Worm (Caenorhabditis elegans) whole organism, L2 larva: ENCODE results near the gene chhy-1.

Source experiments
- C34F6.9 ChIP-seq: fragments of 150-350 bp; optimal IDR thresholded peaks from 2 replicates; lab custom pipeline; 2014; ENCODE audit warnings: missing biosample characterization, missing genetic modification characterization
- R02D3.7 ChIP-seq: fragments of 150-350 bp; optimal IDR thresholded peaks from 2 replicates; lab custom pipeline; 2014; ENCODE audit warnings: missing biosample characterization, missing genetic modification characterization
- ZK546.5 ChIP-seq: sonication (generic microtip); optimal IDR thresholded peaks from 2 replicates; lab custom pipeline; 2017; ENCODE audit warnings: missing biosample characterization, missing genetic modification characterization
- alr-1 ChIP-seq: fragments of 150-350 bp; optimal IDR thresholded peaks from 2 replicates; lab custom pipeline; 2014; ENCODE audit warnings: missing biosample characterization, missing genetic modification characterization
- blmp-1 ChIP-seq: sonication (generic microtip); optimal IDR thresholded peaks from 2 replicates; lab custom pipeline; 2017; ENCODE audit warnings: missing genetic modification characterization, mild to moderate bottlenecking, missing compliant biosample characterization, antibody characterized with exemption, moderate library complexity; ENCODE audit not compliant: insufficient read depth
- ceh-16 ChIP-seq: fragments of 150-350 bp; optimal IDR thresholded peaks from 2 replicates; lab custom pipeline; 2014; ENCODE audit warnings: missing biosample characterization, missing genetic modification characterization
- ceh-82 ChIP-seq: fragments of 150-350 bp; optimal IDR thresholded peaks from 2 replicates; lab custom pipeline; 2014; ENCODE audit warnings: missing biosample characterization, missing genetic modification characterization
- crh-2 ChIP-seq: sonication (generic microtip); optimal IDR thresholded peaks from 2 replicates; lab custom pipeline; 2017; ENCODE audit warnings: missing biosample characterization, missing genetic modification characterization
- dmd-4 ChIP-seq: sonication (generic microtip); optimal IDR thresholded peaks from 2 replicates; lab custom pipeline; 2017; ENCODE audit warnings: missing biosample characterization, missing genetic modification characterization
- elt-1 ChIP-seq: fragments of 150-350 bp; optimal IDR thresholded peaks from 2 replicates; lab custom pipeline; 2014; ENCODE audit warnings: missing biosample characterization, missing genetic modification characterization
- elt-3 ChIP-seq: sonication (generic microtip); optimal IDR thresholded peaks from 2 replicates; lab custom pipeline; 2017; ENCODE audit warnings: missing biosample characterization, missing genetic modification characterization
- fos-1 ChIP-seq: fragments of 150-350 bp; optimal IDR thresholded peaks from 2 replicates; lab custom pipeline; 2014; ENCODE audit warnings: missing biosample characterization, missing genetic modification characterization
- lin-13 ChIP-seq: fragments of 150-350 bp; optimal IDR thresholded peaks from 2 replicates; lab custom pipeline; 2014; ENCODE audit warnings: missing biosample characterization, missing genetic modification reagents, missing genetic modification characterization
- lsy-2 ChIP-seq, 2 experiments: fragments of 150-350 bp in 1 of 2; sonication (generic microtip) in 1 of 2; optimal IDR thresholded peaks; 2 replicates each; lab custom pipeline; 2014 to 2017; ENCODE audit warnings: missing biosample characterization in 2 of 2, missing genetic modification characterization in 2 of 2
- mbf-1 ChIP-seq: sonication (generic microtip); optimal IDR thresholded peaks from 2 replicates; lab custom pipeline; 2017; ENCODE audit warnings: missing biosample characterization, missing genetic modification characterization
- mdl-1 ChIP-seq, 2 experiments: fragments of 150-350 bp in 1 of 2; sonication (generic microtip) in 1 of 2; optimal IDR thresholded peaks; 2 replicates each; lab custom pipeline; 2017; ENCODE audit warnings: missing biosample characterization in 2 of 2, missing genetic modification characterization in 2 of 2
- nhr-10 ChIP-seq: sonication (generic microtip); optimal IDR thresholded peaks from 2 replicates; lab custom pipeline; 2017; ENCODE audit warnings: missing biosample characterization, missing genetic modification characterization
- nhr-11 ChIP-seq: fragments of 150-350 bp; optimal IDR thresholded peaks from 2 replicates; lab custom pipeline; 2014; ENCODE audit warnings: missing biosample characterization, missing genetic modification characterization
- nhr-129 ChIP-seq: fragments of 150-350 bp; optimal IDR thresholded peaks from 2 replicates; lab custom pipeline; 2014; ENCODE audit warnings: missing biosample characterization, missing genetic modification characterization
- nhr-21 ChIP-seq: fragments of 150-350 bp; optimal IDR thresholded peaks from 2 replicates; lab custom pipeline; 2014; ENCODE audit warnings: missing biosample characterization, missing genetic modification characterization
- nhr-23 ChIP-seq: fragments of 150-350 bp; optimal IDR thresholded peaks from 2 replicates; lab custom pipeline; 2014; ENCODE audit warnings: missing biosample characterization, missing genetic modification reagents, missing genetic modification characterization
- nhr-25 ChIP-seq: fragments of 150-350 bp; sonication (generic microtip); optimal IDR thresholded peaks from 3 replicates; lab custom pipeline; 2014; ENCODE audit warnings: missing biosample characterization, missing genetic modification characterization
- nhr-6 ChIP-seq: fragments of 150-350 bp; optimal IDR thresholded peaks from 2 replicates; lab custom pipeline; 2014; ENCODE audit warnings: missing biosample characterization, missing genetic modification characterization
- peb-1 ChIP-seq: fragments of 150-350 bp; optimal IDR thresholded peaks from 2 replicates; lab custom pipeline; 2014; ENCODE audit warnings: missing biosample characterization, missing genetic modification characterization
- sem-4 ChIP-seq: fragments of 150-350 bp; optimal IDR thresholded peaks from 2 replicates; lab custom pipeline; 2014; ENCODE audit warnings: missing biosample characterization, missing genetic modification reagents, missing genetic modification characterization
- skn-1 ChIP-seq: sonication (generic microtip); optimal IDR thresholded peaks from 2 replicates; lab custom pipeline; 2017; ENCODE audit warnings: missing biosample characterization, missing genetic modification characterization
- sma-3 ChIP-seq: sonication (generic microtip); optimal IDR thresholded peaks from 2 replicates; lab custom pipeline; 2016; ENCODE audit warnings: missing genetic modification reagents, missing genetic modification characterization, missing compliant biosample characterization
- sma-9 ChIP-seq, 2 experiments: fragments of 150-350 bp in 1 of 2; sonication (generic microtip) in 1 of 2; optimal IDR thresholded peaks; 2 replicates each; lab custom pipeline; 2014 to 2016; ENCODE audit warnings: missing genetic modification characterization in 2 of 2, mild to moderate bottlenecking in 1 of 2, missing biosample characterization in 1 of 2, missing compliant biosample characterization in 1 of 2, missing genetic modification reagents in 1 of 2, moderate library complexity in 1 of 2
- snpc-4 ChIP-seq: fragments of 150-350 bp; optimal IDR thresholded peaks from 2 replicates; lab custom pipeline; 2014; ENCODE audit warnings: missing biosample characterization, missing genetic modification characterization
- unc-39 ChIP-seq: fragments of 150-350 bp; optimal IDR thresholded peaks from 2 replicates; lab custom pipeline; 2014; ENCODE audit warnings: missing biosample characterization, missing genetic modification characterization
- unc-55 ChIP-seq: fragments of 150-350 bp; sonication (generic microtip); optimal IDR thresholded peaks from 3 replicates; lab custom pipeline; 2014; ENCODE audit warnings: missing biosample characterization, missing genetic modification reagents, missing genetic modification characterization
- unc-62 ChIP-seq: fragments of 150-350 bp; optimal IDR thresholded peaks from 2 replicates; lab custom pipeline; 2014; ENCODE audit warnings: missing biosample characterization, missing genetic modification reagents, missing genetic modification characterization
- ztf-1 ChIP-seq: fragments of 200-800 bp; sonication (Bioruptor generic); conservative IDR thresholded peaks from 2 replicates; pipeline ENCODE4 v1.3.6; 2022; ENCODE audit warnings: missing genetic modification characterization, missing compliant biosample characterization
- ztf-11 ChIP-seq: sonication (generic microtip); optimal IDR thresholded peaks from 2 replicates; lab custom pipeline; 2017; ENCODE audit warnings: missing biosample characterization, missing genetic modification characterization
- ztf-4 ChIP-seq: fragments of 150-350 bp; optimal IDR thresholded peaks from 2 replicates; lab custom pipeline; 2014; ENCODE audit warnings: missing biosample characterization, missing genetic modification characterization

Gene chhy-1

DNA sequence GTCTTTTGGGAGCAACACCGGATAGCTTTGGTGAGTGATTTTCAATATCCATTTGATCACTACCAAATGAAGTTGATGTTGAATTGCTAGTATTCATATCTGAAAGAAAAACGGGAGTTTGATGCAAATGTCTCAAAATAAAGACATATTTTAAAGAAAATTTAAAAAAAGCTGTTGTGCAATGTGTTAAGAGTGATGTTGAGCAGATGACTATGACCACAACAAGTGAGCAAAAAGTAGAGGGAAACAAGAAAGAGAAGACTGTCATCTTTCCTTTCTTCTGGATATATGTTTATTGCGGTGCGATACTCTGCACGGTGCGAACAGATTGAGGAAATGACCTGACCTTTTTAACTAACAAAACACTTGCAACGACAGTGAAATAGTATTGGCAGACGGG is 6.0 kb upstream of the chhy-1 start, which contains the start of gene T22C8.4:
Gene T22C8.4, minus strand, starts transcription at position 101 of the 400 bp plus-strand sequence.
- TF ChIP-seq nhr-23 (tag; lab: Kevin White, UChicago) (no peak), sem-4 (tag; lab: Kevin White, UChicago) (no peak), unc-39 (tag; lab: Kevin White, UChicago) (no peak), nhr-25 (no peak), elt-3 (tag; lab: Kevin White, UChicago) (no peak), ceh-82 (tag; lab: Kevin White, UChicago) (no peak)
- TF ChIP-seq, all 48 proteins: peak for 0

DNA sequence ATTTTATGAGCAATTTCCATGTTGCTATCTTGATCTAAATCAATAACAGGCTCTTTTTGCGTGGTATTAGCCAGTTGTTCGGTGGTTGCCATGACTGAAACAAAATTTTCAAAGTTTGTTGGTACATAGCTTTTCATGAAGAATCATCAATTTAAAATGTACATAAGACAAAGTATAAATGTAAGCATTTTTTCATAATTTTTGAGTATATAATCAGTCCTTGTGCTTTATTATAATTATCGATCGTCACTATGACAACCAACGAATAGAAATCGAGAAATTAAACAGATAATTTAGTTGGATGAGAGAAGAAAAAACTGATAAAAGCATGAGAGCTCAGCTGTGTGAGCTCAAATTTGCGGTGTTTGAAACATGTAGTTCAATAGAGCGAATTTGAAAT is 4.5 kb upstream of the chhy-1 start, which contains the start of gene T22C8.3:
Gene T22C8.3, minus strand, starts transcription at position 101 of the 400 bp plus-strand sequence.
- TF ChIP-seq R02D3.7: no peak
- no peak for TF ChIP-seq unc-39 (tag; lab: Kevin White, UChicago)
- TF ChIP-seq alr-1: no peak
- TF ChIP-seq nhr-21 (tag; lab: Kevin White, UChicago): no peak
- no peak for TF ChIP-seq mdl-1 (tag; optimal IDR thresholded peaks at IDR 0.05; lab: Kevin White, UChicago)
- no peak for TF ChIP-seq fos-1 (tag; lab: Kevin White, UChicago)
- TF ChIP-seq lsy-2 (tag; optimal IDR thresholded peaks at IDR 0.05; lab: Kevin White, UChicago): no peak
- no peak for TF ChIP-seq nhr-129 (tag; lab: Kevin White, UChicago)
- TF ChIP-seq ceh-16 (tag; lab: Kevin White, UChicago): no peak
- no peak for TF ChIP-seq ZK546.5 (tag; lab: Kevin White, UChicago)
- TF ChIP-seq ztf-11 (tag; lab: Kevin White, UChicago): no peak
- TF ChIP-seq nhr-25: no peak

DNA sequence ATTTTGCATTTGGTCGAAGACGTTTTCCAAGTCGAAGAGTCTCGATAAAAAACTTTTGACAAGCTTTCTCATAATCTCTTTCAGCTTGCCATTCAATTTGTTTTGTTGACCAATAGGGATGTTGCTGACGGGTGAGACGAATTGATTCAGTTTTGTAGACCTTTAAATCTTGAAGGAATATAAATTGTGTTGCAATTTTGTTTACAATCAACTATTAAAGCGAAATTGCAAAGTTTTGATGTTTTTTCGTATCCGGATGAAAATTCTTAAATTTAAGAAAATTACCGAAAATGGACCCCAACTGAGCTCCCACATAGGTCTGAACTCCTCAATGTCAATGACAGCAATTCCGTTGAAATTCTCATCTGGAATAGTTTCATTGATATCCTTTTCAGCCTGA is 1.3 kb downstream of the chhy-1 start:
- TF ChIP-seq unc-39 (tag; lab: Kevin White, UChicago) (no peak), unc-62 (GFP tag; lab: Kevin White, UChicago) (no peak), snpc-4 (tag; lab: Kevin White, UChicago) (no peak), peb-1 (no peak), blmp-1 (tag; lab: Kevin White, UChicago) (no peak), mbf-1 (tag; lab: Kevin White, UChicago) (no peak), nhr-23 (tag; lab: Kevin White, UChicago) (no peak), sma-3 (no peak), skn-1 (tag; lab: Kevin White, UChicago) (no peak), ztf-1 (GFP tag; lab: Robert Waterston, UW) (no peak), sem-4 (tag; lab: Kevin White, UChicago) (no peak), nhr-25 (no peak)

DNA sequence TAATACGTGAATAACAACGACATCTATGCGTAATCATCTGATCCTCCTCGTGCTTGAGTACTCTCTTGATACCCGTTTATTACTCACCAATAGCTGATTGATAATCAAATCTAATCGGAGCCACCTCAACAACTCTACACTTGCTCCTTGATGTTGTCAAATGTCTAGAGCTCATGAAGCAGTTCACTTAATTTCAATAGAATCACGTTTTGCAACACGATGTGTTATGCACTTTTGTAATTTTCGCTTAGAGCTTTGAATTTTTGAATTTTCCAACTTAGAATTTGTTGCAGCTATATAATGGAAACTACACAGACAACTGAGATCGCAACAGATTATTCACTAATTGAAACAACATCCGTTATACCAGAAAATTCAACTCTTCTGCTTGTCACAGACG is 4.9 kb downstream of the chhy-1 start, which contains the start of gene T22C8.1:
Gene T22C8.1, plus strand, starts transcription at position 301 of the 400 bp plus-strand sequence.
- no peak for TF ChIP-seq unc-55 (GFP tag; lab: Kevin White, UChicago)
- TF ChIP-seq nhr-11 (tag; lab: Kevin White, UChicago): no peak
- TF ChIP-seq unc-62 (GFP tag; lab: Kevin White, UChicago): no peak
- no peak for TF ChIP-seq C34F6.9
- TF ChIP-seq nhr-25: no peak
- TF ChIP-seq ZK546.5 (tag; lab: Kevin White, UChicago): no peak
- TF ChIP-seq skn-1 (tag; lab: Kevin White, UChicago): no peak
- TF ChIP-seq nhr-10 (tag; lab: Kevin White, UChicago): no peak
- no peak for TF ChIP-seq dmd-4 (tag; lab: Kevin White, UChicago)
- no peak for TF ChIP-seq lsy-2 (tag; optimal IDR thresholded peaks at IDR 0.05; lab: Kevin White, UChicago)
- no peak for TF ChIP-seq nhr-6 (tag; lab: Kevin White, UChicago)
- TF ChIP-seq, all 48 proteins: peak for 0

DNA sequence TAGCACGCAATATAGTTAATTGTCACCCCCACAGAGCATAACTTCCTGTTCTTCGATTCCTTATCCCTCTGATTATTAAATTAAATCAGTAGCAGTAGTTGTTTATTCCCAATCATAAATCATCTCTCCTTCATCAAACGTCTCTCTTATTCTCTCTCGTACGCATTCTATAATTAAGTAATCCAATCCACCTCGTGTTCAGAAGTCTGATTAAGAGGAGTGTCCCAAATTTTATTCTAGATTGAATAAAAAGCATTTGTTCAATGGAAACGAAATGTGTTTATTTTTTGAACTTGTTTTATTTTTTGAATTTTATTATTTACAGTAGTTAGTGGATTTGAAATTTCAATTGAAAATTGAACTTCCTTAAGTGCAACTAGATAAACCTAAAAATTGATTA is 6.1 kb downstream of the chhy-1 start:
- TF ChIP-seq ztf-1 (GFP tag; lab: Robert Waterston, UW) (no peak), sma-9 (GFP tag; optimal IDR thresholded peaks at IDR 0.05; lab: Kevin White, UChicago) (no peak), sma-9 (tag; optimal IDR thresholded peaks at IDR 0.05; lab: Kevin White, UChicago) (no peak), elt-1 (tag; lab: Kevin White, UChicago) (no peak), nhr-25 (no peak), nhr-10 (tag; lab: Kevin White, UChicago) (no peak), C34F6.9 (no peak), crh-2 (tag; lab: Kevin White, UChicago) (no peak), unc-39 (tag; lab: Kevin White, UChicago) (no peak), lin-13 (GFP tag; lab: Kevin White, UChicago) (no peak), ztf-4 (tag; lab: Kevin White, UChicago) (no peak), ceh-16 (tag; lab: Kevin White, UChicago) (no peak), nhr-129 (tag; lab: Kevin White, UChicago) (no peak), elt-3 (tag; lab: Kevin White, UChicago) (no peak), nhr-23 (tag; lab: Kevin White, UChicago) (no peak), ztf-11 (tag; lab: Kevin White, UChicago) (no peak)
